Fruit fly (Drosophila melanogaster) whole organism, embryonic: ENCODE measurements around the gene amrt.

ENCODE experiments used
- CG10565 ChIP-seq: fragments of 200-800 bp; sonication (Bioruptor generic); optimal IDR thresholded peaks from 3 replicates; lab custom pipeline; 2016; ENCODE audit warnings: missing biosample characterization, mild to moderate bottlenecking, missing genetic modification characterization
- CG12219 ChIP-seq: fragments of 200-800 bp; sonication (Bioruptor generic); optimal IDR thresholded peaks from 3 replicates; lab custom pipeline; 2018; ENCODE audit warnings: missing biosample characterization, mild to moderate bottlenecking, missing genetic modification characterization
- CG31365 ChIP-seq: fragments of 200-800 bp; sonication (Bioruptor generic); optimal IDR thresholded peaks from 2 replicates; lab custom pipeline; 2018; ENCODE audit warnings: missing biosample characterization, mild to moderate bottlenecking, missing genetic modification characterization
- CG5245 ChIP-seq: fragments of 200-800 bp; sonication (Bioruptor generic); optimal IDR thresholded peaks from 3 replicates; lab custom pipeline; 2016; ENCODE audit warnings: missing biosample characterization, missing genetic modification characterization
- Nf-YB ChIP-seq: fragments of 200-800 bp; sonication (Bioruptor generic); optimal IDR thresholded peaks from 3 replicates; lab custom pipeline; 2019; ENCODE audit warnings: missing biosample characterization, mild to moderate bottlenecking, missing genetic modification characterization, moderate library complexity
- Tbp ChIP-seq: fragments of >200 bp; optimal IDR thresholded peaks from 2 replicates; lab custom pipeline; 2018; ENCODE audit warnings: missing biosample characterization, missing genetic modification characterization
- caup ChIP-seq: fragments of 200-800 bp; sonication (Bioruptor generic); optimal IDR thresholded peaks from 3 replicates; lab custom pipeline; 2017; ENCODE audit warnings: missing biosample characterization, mild to moderate bottlenecking, missing genetic modification characterization, moderate library complexity; ENCODE audit not compliant: severe bottlenecking
- crc ChIP-seq: fragments of 200-800 bp; sonication (Bioruptor generic); optimal IDR thresholded peaks from 2 replicates; lab custom pipeline; 2016; ENCODE audit warnings: missing biosample characterization, missing genetic modification characterization

DNA sequence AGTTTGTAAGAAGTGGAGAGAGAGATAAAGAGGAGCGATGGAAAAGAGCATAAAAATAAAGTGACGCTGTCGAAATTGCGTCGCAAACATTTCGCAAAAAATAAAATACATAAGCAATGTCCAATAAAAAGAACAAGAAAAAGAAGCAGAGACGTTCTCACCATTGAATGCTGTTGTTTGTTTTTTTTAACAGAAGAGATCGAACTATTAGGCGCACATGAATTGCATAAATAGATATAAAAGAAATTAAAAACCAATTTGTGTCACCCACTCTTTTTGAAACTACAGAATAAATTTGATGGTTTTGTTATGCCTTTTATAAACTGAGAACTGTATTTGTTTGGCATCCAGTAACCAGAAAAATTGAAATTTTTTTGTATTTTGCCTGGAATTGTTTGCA is 28.5 kb upstream of the amrt start:
- no peak for TF ChIP-seq caup (GFP tag; lab: Kevin White, UChicago)
- TF ChIP-seq Nf-YB (GFP tag; lab: Kevin White, UChicago), result no peak
- TF ChIP-seq Tbp (GFP tag; lab: Kevin White, UChicago), result no peak
- TF ChIP-seq CG31365 (tag; lab: Kevin White, UChicago), result no peak
- TF ChIP-seq CG5245 (GFP tag; lab: Kevin White, UChicago), result no peak
- no peak for TF ChIP-seq crc (GFP tag; lab: Kevin White, UChicago)
- no peak for TF ChIP-seq CG12219 (GFP tag; lab: Kevin White, UChicago)
- no peak for TF ChIP-seq CG10565 (GFP tag; lab: Kevin White, UChicago)
